Fruit fly (Drosophila melanogaster): Measurements from ENCODE around the gene wtrw.

The wtrw gene

DNA sequence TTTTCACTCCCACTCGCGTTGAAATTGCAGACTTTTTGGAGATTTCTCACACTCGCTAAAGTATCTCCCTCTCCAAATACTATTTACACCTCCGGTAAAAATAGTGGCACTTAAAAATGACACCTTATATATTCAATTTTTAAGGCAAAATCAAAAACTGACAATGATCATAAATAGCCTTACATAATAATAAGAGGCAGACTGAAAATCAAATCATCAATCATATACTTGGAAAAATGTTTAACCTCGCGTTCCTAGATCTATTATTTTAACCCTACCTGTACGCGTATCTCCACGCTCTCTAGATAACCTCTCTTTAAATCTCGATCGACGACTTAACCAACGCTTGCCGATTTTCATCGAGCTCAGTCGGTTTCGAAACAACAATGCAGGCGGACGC lies 4.3 kb downstream of the wtrw start:
- TF ChIP-seq fd96Ca (GFP tag; IDR thresholded peaks at IDR 0.05) (peak; percentile 80; the same call in 2 of the 3 replicates), gl (tag; optimal IDR thresholded peaks at IDR 0.05) (peak; percentile 82), CG17806 (tag; optimal IDR thresholded peaks at IDR 0.05) (peak; percentile 91), Pif1B (GFP tag; optimal IDR thresholded peaks at IDR 0.05) (peak; percentile 84), CG15710 (tag; optimal IDR thresholded peaks at IDR 0.05) (peak; percentile 91), Pif1A (GFP tag; optimal IDR thresholded peaks at IDR 0.05) (peak; percentile 83), CG12605 (GFP tag; IDR thresholded peaks at IDR 0.05) (peak; percentile 94; the same call in 1 of the 2 replicates), CG14655 (GFP tag; optimal IDR thresholded peaks at IDR 0.05) (no peak), Ets98B (GFP tag; IDR thresholded peaks at IDR 0.05) (peak; percentile 95), D1 (tag; optimal IDR thresholded peaks at IDR 0.05) (peak; percentile 80), EcR (GFP tag; optimal IDR thresholded peaks at IDR 0.05) (no peak), rn (GFP tag; IDR thresholded peaks at IDR 0.05) (peak; percentile 83), CG13204 (GFP tag; optimal IDR thresholded peaks at IDR 0.05) (no peak), CG9948 (tag; optimal IDR thresholded peaks at IDR 0.05) (peak; percentile 86), CG4496 (GFP tag; IDR thresholded peaks at IDR 0.05) (peak; percentile 95), Snoo (tag; optimal IDR thresholded peaks at IDR 0.05) (no peak), CG8301 (tag; optimal IDR thresholded peaks at IDR 0.05) (peak; percentile 94), CG10348 (GFP tag; IDR thresholded peaks at IDR 0.05) (peak; percentile 66), CG34367 (tag; optimal IDR thresholded peaks at IDR 0.05) (no peak), CG32121 (GFP tag; IDR thresholded peaks at IDR 0.05) (peak; percentile 95), CG8159 (tag; optimal IDR thresholded peaks at IDR 0.05) (peak; percentile 91)

DNA sequence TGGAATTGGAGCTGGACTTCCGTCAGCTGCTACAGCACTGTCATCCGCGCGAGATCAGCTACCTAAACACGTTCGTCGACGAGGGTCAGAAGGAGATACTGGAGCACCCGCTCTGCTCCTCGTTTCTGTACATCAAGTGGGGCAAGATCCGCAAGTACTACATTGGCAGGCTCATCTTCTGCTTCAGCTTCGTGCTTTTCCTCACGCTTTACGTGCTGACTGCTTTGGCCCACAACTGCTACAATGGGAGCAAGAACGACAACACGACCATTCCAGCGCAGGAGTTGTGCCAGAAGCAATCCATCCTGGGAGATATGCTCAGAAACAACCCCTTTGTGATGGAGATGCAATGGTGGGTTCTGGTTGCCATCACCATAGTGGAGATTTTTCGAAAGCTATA lies 8.1 kb downstream of the wtrw start:
- TF ChIP-seq CG10348 (GFP tag; IDR thresholded peaks at IDR 0.05) = no peak
- TF ChIP-seq CG32121 (GFP tag; IDR thresholded peaks at IDR 0.05) = no peak
- TF ChIP-seq Pif1B (GFP tag; optimal IDR thresholded peaks at IDR 0.05) = no peak
- no peak for TF ChIP-seq CG15710 (tag; optimal IDR thresholded peaks at IDR 0.05)
- TF ChIP-seq EcR (GFP tag; optimal IDR thresholded peaks at IDR 0.05) = no peak
- TF ChIP-seq rn (GFP tag; IDR thresholded peaks at IDR 0.05) = no peak
- no peak for TF ChIP-seq CG8301 (tag; optimal IDR thresholded peaks at IDR 0.05)
- no peak for TF ChIP-seq gl (tag; optimal IDR thresholded peaks at IDR 0.05)
- TF ChIP-seq CG17806 (tag; optimal IDR thresholded peaks at IDR 0.05) = no peak
- TF ChIP-seq CG13204 (GFP tag; optimal IDR thresholded peaks at IDR 0.05) = no peak
- no peak for TF ChIP-seq CG9948 (tag; optimal IDR thresholded peaks at IDR 0.05)
- TF ChIP-seq D1 (tag; optimal IDR thresholded peaks at IDR 0.05) = no peak
- no peak for TF ChIP-seq CG8159 (tag; optimal IDR thresholded peaks at IDR 0.05)
- no peak for TF ChIP-seq CG34367 (tag; optimal IDR thresholded peaks at IDR 0.05)

- TF ChIP-seq CG9948 (tag; optimal IDR thresholded peaks at IDR 0.05) (no peak), CG8159 (tag; optimal IDR thresholded peaks at IDR 0.05) (no peak), CG8301 (tag; optimal IDR thresholded peaks at IDR 0.05) (no peak)
Measured at dm6 chr3R:7902313-7902872, 11.3 kb downstream of the wtrw start, which contains the start of gene mRpS9. TSS of gene mRpS9 (minus strand) at chr3R:7902667.

DNA sequence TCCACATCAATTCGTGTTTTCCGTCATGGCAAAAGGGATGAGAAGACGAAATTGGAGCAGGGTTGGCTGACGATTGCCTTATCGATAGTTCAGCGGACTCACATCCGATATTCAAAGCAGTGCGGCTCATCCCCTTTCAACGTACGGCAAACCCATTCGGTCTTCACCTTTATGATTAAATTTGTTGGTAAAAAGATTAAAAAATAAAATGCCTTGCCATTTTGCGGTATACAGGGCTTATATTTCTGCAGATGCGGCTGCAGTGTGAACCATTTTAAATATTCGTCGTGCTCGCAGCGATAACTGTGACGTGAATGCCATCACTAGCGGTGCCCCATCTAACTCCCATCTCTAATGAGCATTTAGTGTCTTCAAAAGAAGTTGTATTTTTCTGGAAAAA lies 16.2 kb downstream of the wtrw start, which contains the start of the genes Taf7 and EMC1:
Gene Taf7 (plus strand): TSS at position 23 of the 400 bp plus-strand sequence.
Gene EMC1 (minus strand): TSS at position 53 of the 400 bp plus-strand sequence.
- TF ChIP-seq CG34367 (tag; optimal IDR thresholded peaks at IDR 0.05) = no peak
- TF ChIP-seq EcR (GFP tag; optimal IDR thresholded peaks at IDR 0.05) = peak; percentile 7
- TF ChIP-seq CG13204 (GFP tag; optimal IDR thresholded peaks at IDR 0.05) = no peak

- TF ChIP-seq CG4496 (GFP tag; IDR thresholded peaks at IDR 0.05) (peak; percentile 37; the same call in 1 of the 3 replicates), CG17806 (tag; optimal IDR thresholded peaks at IDR 0.05) (no peak), EcR (GFP tag; optimal IDR thresholded peaks at IDR 0.05) (peak; percentile 35)
Measured at dm6 chr3R:7911482-7911881, 20.4 kb downstream of the wtrw start, which contains the start of gene Prat. TSS of gene Prat (minus strand) at chr3R:7911779.

- TF ChIP-seq gl (tag; optimal IDR thresholded peaks at IDR 0.05) (no peak), CG13204 (GFP tag; optimal IDR thresholded peaks at IDR 0.05) (no peak), CG32121 (GFP tag; IDR thresholded peaks at IDR 0.05) (no peak), CG9948 (tag; optimal IDR thresholded peaks at IDR 0.05) (no peak), Pif1A (GFP tag; optimal IDR thresholded peaks at IDR 0.05) (no peak), Ets98B (GFP tag; IDR thresholded peaks at IDR 0.05) (no peak), CG14655 (GFP tag; optimal IDR thresholded peaks at IDR 0.05) (no peak), CG8301 (tag; optimal IDR thresholded peaks at IDR 0.05) (no peak), Pif1B (GFP tag; optimal IDR thresholded peaks at IDR 0.05) (no peak), D1 (tag; optimal IDR thresholded peaks at IDR 0.05) (no peak), CG10348 (GFP tag; IDR thresholded peaks at IDR 0.05) (no peak), CG4496 (GFP tag; IDR thresholded peaks at IDR 0.05) (no peak), CG17806 (tag; optimal IDR thresholded peaks at IDR 0.05) (no peak), CG8159 (tag; optimal IDR thresholded peaks at IDR 0.05) (no peak), Snoo (tag; optimal IDR thresholded peaks at IDR 0.05) (no peak)
Measured at dm6 chr3R:7913139-7913538, 22.0 kb downstream of the wtrw start, which contains the start of gene Rfk. TSS of gene Rfk (minus strand) at chr3R:7913290.

dm6 chr3R:7913551-7913950 lies 22.4 kb downstream of the wtrw start, which contains the start of gene kipf:
TSS of gene kipf (plus strand) at chr3R:7913851.
- no peak for TF ChIP-seq CG8301 (tag; optimal IDR thresholded peaks at IDR 0.05)
